Worm (Caenorhabditis elegans) whole organism, early embryonic: Measurements from ENCODE around the gene F37C12.10.

ENCODE experiments used
- B0310.2 ChIP-seq: sonication (generic microtip); optimal IDR thresholded peaks from 2 replicates; lab custom pipeline; 2016; ENCODE audit warnings: mild to moderate bottlenecking, missing genetic modification characterization, missing compliant biosample characterization
- ama-1 ChIP-seq: fragments of 150-350 bp; optimal IDR thresholded peaks from 2 replicates; lab custom pipeline; 2014
- ceh-36 ChIP-seq: sonication (generic microtip); optimal IDR thresholded peaks from 2 replicates; lab custom pipeline; 2016; ENCODE audit warnings: missing genetic modification characterization, inconsistent platforms, missing compliant biosample characterization
- ets-7 ChIP-seq: sonication (generic microtip); optimal IDR thresholded peaks from 2 replicates; lab custom pipeline; 2016; ENCODE audit warnings: missing genotype, missing genetic modification characterization, missing compliant biosample characterization
- flt-1 ChIP-seq: fragments of 200-800 bp; sonication (Bioruptor generic); IDR thresholded peaks from 2 replicates; pipeline ENCODE4 v1.3.6; 2022; ENCODE audit warnings: missing genetic modification characterization, missing compliant biosample characterization
- hnd-1 ChIP-seq: sonication (generic microtip); optimal IDR thresholded peaks from 2 replicates; lab custom pipeline; 2016; ENCODE audit warnings: missing genetic modification characterization, missing compliant biosample characterization
- pes-1 ChIP-seq: fragments of 200-800 bp; sonication (Bioruptor generic); IDR thresholded peaks from 2 replicates; pipeline ENCODE4 v1.3.6; 2022; ENCODE audit warnings: missing genetic modification reagents, missing genetic modification characterization, missing compliant biosample characterization
- tbx-11 ChIP-seq: fragments of 200-800 bp; sonication (Bioruptor generic); IDR thresholded peaks from 2 replicates; pipeline ENCODE4 v1.3.6; 2022; ENCODE audit warnings: missing genetic modification characterization, missing compliant biosample characterization
- tbx-37 ChIP-seq: fragments of 200-800 bp; sonication (Bioruptor generic); conservative IDR thresholded peaks from 2 replicates; pipeline ENCODE4 v1.3.6; 2022; ENCODE audit warnings: missing genetic modification reagents, missing genetic modification characterization, missing compliant biosample characterization

DNA sequence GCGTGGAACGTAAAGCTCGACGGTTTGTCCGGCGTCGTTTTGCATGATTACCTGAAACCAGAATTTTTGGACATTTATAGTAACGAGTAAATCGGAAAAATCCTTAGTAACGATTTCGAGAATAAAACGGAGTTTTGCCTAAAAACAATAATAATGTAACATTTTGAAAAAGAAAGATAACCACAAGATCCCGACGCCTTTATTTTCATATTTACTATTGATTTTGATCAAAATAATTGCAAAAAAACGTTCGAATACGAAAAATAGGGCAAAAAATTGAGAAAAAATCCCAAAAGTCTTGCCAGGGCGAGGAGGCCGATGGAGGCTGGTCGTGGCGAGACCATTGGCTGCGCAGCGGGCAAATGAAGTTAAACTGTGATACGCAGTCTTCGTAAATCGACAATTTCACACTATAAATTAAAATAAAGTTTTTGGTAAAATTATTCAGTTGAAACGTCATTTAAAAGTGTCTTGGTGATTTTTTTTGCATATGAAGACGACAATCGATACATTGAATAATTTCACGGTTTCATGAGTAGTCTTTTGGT lies 1.5 kb upstream of the F37C12.10 start, which contains the start of gene rps-21:
- TF ChIP-seq tbx-37 (GFP tag; lab: Robert Waterston, UW) (no peak; the same call in 1 of the 2 replicates), ama-1 (no peak), pes-1 (GFP tag; lab: Robert Waterston, UW) (0 out of 2 replicates have a peak, but pooled peaks have one; percentile 32), ets-7 (tag; lab: Kevin White, UChicago) (no peak), B0310.2 (tag; lab: Kevin White, UChicago) (no peak), flt-1 (GFP tag; lab: Robert Waterston, UW) (no peak), ceh-36 (no peak), tbx-11 (GFP tag; lab: Robert Waterston, UW) (no peak), hnd-1 (tag; lab: Kevin White, UChicago) (no peak)
